Worm (Caenorhabditis elegans): ENCODE results near the gene spp-30.

DNA sequence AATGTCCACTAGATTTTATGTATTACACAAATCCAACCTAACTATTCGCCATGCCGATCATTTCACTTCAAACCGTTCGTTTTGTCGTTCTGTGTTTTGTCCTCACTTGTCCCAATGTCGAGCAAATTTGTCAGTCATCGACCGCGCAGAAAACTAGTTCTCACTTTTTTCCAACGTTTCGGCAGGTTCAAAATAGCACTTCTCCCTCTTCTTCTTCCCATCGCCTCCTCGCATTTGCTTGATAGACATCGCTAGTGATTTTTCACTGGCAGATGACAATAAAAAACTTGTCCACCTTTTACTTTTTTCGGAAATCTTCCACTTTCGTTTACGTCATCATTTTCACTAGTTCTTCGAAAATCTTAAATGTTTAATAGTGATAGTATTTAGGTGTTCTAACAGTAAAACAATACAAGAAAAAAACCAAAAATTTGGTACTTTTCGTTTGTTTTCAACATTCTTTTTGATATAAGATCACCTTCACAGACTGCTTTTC is 37.1 kb upstream of the spp-30 start:
- TF ChIP-seq him-1 (tag; optimal IDR thresholded peaks at IDR 0.05) (no peak), W03F9.2 (tag; optimal IDR thresholded peaks at IDR 0.05) (no peak)

Data from whole organism, L4/young adult.